Worm (Caenorhabditis elegans) whole organism, L2 larva: Measurements from ENCODE around the gene eri-5.

Experiments
- C34F6.9 ChIP-seq: fragments of 150-350 bp; optimal IDR thresholded peaks from 2 replicates; lab custom pipeline; 2014; ENCODE audit warnings: missing biosample characterization, missing genetic modification characterization
- F13H6.1 ChIP-seq: sonication (generic microtip); optimal IDR thresholded peaks from 2 replicates; lab custom pipeline; 2016; ENCODE audit warnings: missing genetic modification characterization, missing compliant biosample characterization
- R02D3.7 ChIP-seq: fragments of 150-350 bp; optimal IDR thresholded peaks from 2 replicates; lab custom pipeline; 2014; ENCODE audit warnings: missing biosample characterization, missing genetic modification characterization
- Y55F3AM.14 ChIP-seq: fragments of 200-800 bp; sonication (Bioruptor generic); optimal IDR thresholded peaks from 2 replicates; lab custom pipeline; 2018; ENCODE audit warnings: mild to moderate bottlenecking, missing genetic modification characterization, missing compliant biosample characterization
- ZK546.5 ChIP-seq: sonication (generic microtip); optimal IDR thresholded peaks from 2 replicates; lab custom pipeline; 2017; ENCODE audit warnings: missing biosample characterization, missing genetic modification characterization
- alr-1 ChIP-seq: fragments of 150-350 bp; optimal IDR thresholded peaks from 2 replicates; lab custom pipeline; 2014; ENCODE audit warnings: missing biosample characterization, missing genetic modification characterization
- aly-2 ChIP-seq: fragments of 150-350 bp; optimal IDR thresholded peaks from 2 replicates; lab custom pipeline; 2014; ENCODE audit warnings: missing biosample characterization, missing genetic modification characterization
- ama-1 ChIP-seq: fragments of 150-350 bp; optimal IDR thresholded peaks from 2 replicates; lab custom pipeline; 2018; ENCODE audit warnings: inconsistent platforms
- blmp-1 ChIP-seq: sonication (generic microtip); optimal IDR thresholded peaks from 2 replicates; lab custom pipeline; 2017; ENCODE audit warnings: missing genetic modification characterization, mild to moderate bottlenecking, missing compliant biosample characterization, antibody characterized with exemption, moderate library complexity; ENCODE audit not compliant: insufficient read depth
- ceh-82 ChIP-seq: fragments of 150-350 bp; optimal IDR thresholded peaks from 2 replicates; lab custom pipeline; 2014; ENCODE audit warnings: missing biosample characterization, missing genetic modification characterization
- crh-2 ChIP-seq: sonication (generic microtip); optimal IDR thresholded peaks from 2 replicates; lab custom pipeline; 2017; ENCODE audit warnings: missing biosample characterization, missing genetic modification characterization
- dmd-4 ChIP-seq: sonication (generic microtip); optimal IDR thresholded peaks from 2 replicates; lab custom pipeline; 2017; ENCODE audit warnings: missing biosample characterization, missing genetic modification characterization
- egl-27 ChIP-seq: sonication (generic microtip); optimal IDR thresholded peaks from 3 replicates; lab custom pipeline; 2017; ENCODE audit warnings: missing biosample characterization, missing genetic modification reagents, missing genetic modification characterization
- elt-1 ChIP-seq: fragments of 150-350 bp; optimal IDR thresholded peaks from 2 replicates; lab custom pipeline; 2014; ENCODE audit warnings: missing biosample characterization, missing genetic modification characterization
- elt-3 ChIP-seq: sonication (generic microtip); optimal IDR thresholded peaks from 2 replicates; lab custom pipeline; 2017; ENCODE audit warnings: missing biosample characterization, missing genetic modification characterization
- fos-1 ChIP-seq: fragments of 150-350 bp; optimal IDR thresholded peaks from 2 replicates; lab custom pipeline; 2014; ENCODE audit warnings: missing biosample characterization, missing genetic modification characterization
- gmeb-1 ChIP-seq: fragments of 150-350 bp; optimal IDR thresholded peaks from 2 replicates; lab custom pipeline; 2014; ENCODE audit warnings: missing biosample characterization, missing genetic modification characterization
- lin-11 ChIP-seq: fragments of 150-350 bp; sonication (generic microtip); optimal IDR thresholded peaks from 2 replicates; lab custom pipeline; 2014; ENCODE audit warnings: missing biosample characterization, missing genetic modification characterization, inconsistent platforms, mixed read lengths
- lin-13 ChIP-seq: fragments of 150-350 bp; optimal IDR thresholded peaks from 2 replicates; lab custom pipeline; 2014; ENCODE audit warnings: missing biosample characterization, missing genetic modification reagents, missing genetic modification characterization
- lin-39 ChIP-seq: fragments of 150-350 bp; optimal IDR thresholded peaks from 2 replicates; lab custom pipeline; 2014; ENCODE audit warnings: missing biosample characterization, missing genetic modification reagents, missing genetic modification characterization
- lsy-2 ChIP-seq, 2 experiments: fragments of 150-350 bp in 1 of 2; sonication (generic microtip) in 1 of 2; optimal IDR thresholded peaks; 2 replicates each; lab custom pipeline; 2014 to 2017; ENCODE audit warnings: missing biosample characterization in 2 of 2, missing genetic modification characterization in 2 of 2
- mab-5 ChIP-seq: fragments of 150-350 bp; optimal IDR thresholded peaks from 2 replicates; lab custom pipeline; 2014; ENCODE audit warnings: missing biosample characterization, missing genetic modification characterization
- mbf-1 ChIP-seq: sonication (generic microtip); optimal IDR thresholded peaks from 2 replicates; lab custom pipeline; 2017; ENCODE audit warnings: missing biosample characterization, missing genetic modification characterization
- mdl-1 ChIP-seq, 2 experiments: fragments of 150-350 bp in 1 of 2; sonication (generic microtip) in 1 of 2; optimal IDR thresholded peaks; 2 replicates each; lab custom pipeline; 2017; ENCODE audit warnings: missing biosample characterization in 2 of 2, missing genetic modification characterization in 2 of 2
- nhr-10 ChIP-seq: sonication (generic microtip); optimal IDR thresholded peaks from 2 replicates; lab custom pipeline; 2017; ENCODE audit warnings: missing biosample characterization, missing genetic modification characterization
- nhr-11 ChIP-seq: fragments of 150-350 bp; optimal IDR thresholded peaks from 2 replicates; lab custom pipeline; 2014; ENCODE audit warnings: missing biosample characterization, missing genetic modification characterization
- nhr-12 ChIP-seq: fragments of 150-350 bp; optimal IDR thresholded peaks from 2 replicates; lab custom pipeline; 2014; ENCODE audit warnings: missing biosample characterization, missing genetic modification characterization
- nhr-129 ChIP-seq: fragments of 150-350 bp; optimal IDR thresholded peaks from 2 replicates; lab custom pipeline; 2014; ENCODE audit warnings: missing biosample characterization, missing genetic modification characterization
- nhr-21 ChIP-seq: fragments of 150-350 bp; optimal IDR thresholded peaks from 2 replicates; lab custom pipeline; 2014; ENCODE audit warnings: missing biosample characterization, missing genetic modification characterization
- nhr-23 ChIP-seq: fragments of 150-350 bp; optimal IDR thresholded peaks from 2 replicates; lab custom pipeline; 2014; ENCODE audit warnings: missing biosample characterization, missing genetic modification reagents, missing genetic modification characterization
- nhr-237 ChIP-seq: fragments of 150-350 bp; optimal IDR thresholded peaks from 2 replicates; lab custom pipeline; 2014; ENCODE audit warnings: missing biosample characterization, missing genetic modification characterization
- nhr-25 ChIP-seq: fragments of 150-350 bp; sonication (generic microtip); optimal IDR thresholded peaks from 3 replicates; lab custom pipeline; 2014; ENCODE audit warnings: missing biosample characterization, missing genetic modification characterization
- nhr-6 ChIP-seq: fragments of 150-350 bp; optimal IDR thresholded peaks from 2 replicates; lab custom pipeline; 2014; ENCODE audit warnings: missing biosample characterization, missing genetic modification characterization
- nhr-77 ChIP-seq: fragments of 150-350 bp; optimal IDR thresholded peaks from 2 replicates; lab custom pipeline; 2014; ENCODE audit warnings: missing biosample characterization, missing genetic modification characterization
- peb-1 ChIP-seq: fragments of 150-350 bp; optimal IDR thresholded peaks from 2 replicates; lab custom pipeline; 2014; ENCODE audit warnings: missing biosample characterization, missing genetic modification characterization
- sem-4 ChIP-seq: fragments of 150-350 bp; optimal IDR thresholded peaks from 2 replicates; lab custom pipeline; 2014; ENCODE audit warnings: missing biosample characterization, missing genetic modification reagents, missing genetic modification characterization
- skn-1 ChIP-seq: sonication (generic microtip); optimal IDR thresholded peaks from 2 replicates; lab custom pipeline; 2017; ENCODE audit warnings: missing biosample characterization, missing genetic modification characterization
- sma-3 ChIP-seq: sonication (generic microtip); optimal IDR thresholded peaks from 2 replicates; lab custom pipeline; 2016; ENCODE audit warnings: missing genetic modification reagents, missing genetic modification characterization, missing compliant biosample characterization
- sma-9 ChIP-seq, 2 experiments: fragments of 150-350 bp in 1 of 2; sonication (generic microtip) in 1 of 2; optimal IDR thresholded peaks; 2 replicates each; lab custom pipeline; 2014 to 2016; ENCODE audit warnings: missing genetic modification characterization in 2 of 2, mild to moderate bottlenecking in 1 of 2, missing biosample characterization in 1 of 2, missing compliant biosample characterization in 1 of 2, missing genetic modification reagents in 1 of 2, moderate library complexity in 1 of 2
- unc-39 ChIP-seq: fragments of 150-350 bp; optimal IDR thresholded peaks from 2 replicates; lab custom pipeline; 2014; ENCODE audit warnings: missing biosample characterization, missing genetic modification characterization
- unc-55 ChIP-seq: fragments of 150-350 bp; sonication (generic microtip); optimal IDR thresholded peaks from 3 replicates; lab custom pipeline; 2014; ENCODE audit warnings: missing biosample characterization, missing genetic modification reagents, missing genetic modification characterization
- unc-62 ChIP-seq: fragments of 150-350 bp; optimal IDR thresholded peaks from 2 replicates; lab custom pipeline; 2014; ENCODE audit warnings: missing biosample characterization, missing genetic modification reagents, missing genetic modification characterization
- zag-1 ChIP-seq: fragments of 150-350 bp; optimal IDR thresholded peaks from 2 replicates; lab custom pipeline; 2014; ENCODE audit warnings: missing biosample characterization, missing genetic modification characterization
- ztf-1 ChIP-seq: fragments of 200-800 bp; sonication (Bioruptor generic); conservative IDR thresholded peaks from 2 replicates; pipeline ENCODE4 v1.3.6; 2022; ENCODE audit warnings: missing genetic modification characterization, missing compliant biosample characterization
- ztf-11 ChIP-seq: sonication (generic microtip); optimal IDR thresholded peaks from 2 replicates; lab custom pipeline; 2017; ENCODE audit warnings: missing biosample characterization, missing genetic modification characterization
- ztf-4 ChIP-seq: fragments of 150-350 bp; optimal IDR thresholded peaks from 2 replicates; lab custom pipeline; 2014; ENCODE audit warnings: missing biosample characterization, missing genetic modification characterization

The eri-5 gene

ce11 chrIV:2387970-2388705 is 2.5 kb upstream of the eri-5 start, which contains the start of gene sec-61.B:
sec-61.B (minus strand) TSS chrIV:2388675.
- TF ChIP-seq ama-1 (lab: Kevin White, UChicago) (no peak), mbf-1 (tag; lab: Kevin White, UChicago) (no peak), skn-1 (tag; lab: Kevin White, UChicago) (no peak), nhr-12 (tag; lab: Kevin White, UChicago) (no peak), Y55F3AM.14 (GFP tag; lab: Kevin White, UChicago) (peak; percentile 16), ztf-4 (tag; lab: Kevin White, UChicago) (no peak), sma-9 (GFP tag; optimal IDR thresholded peaks at IDR 0.05; lab: Kevin White, UChicago) (no peak), sma-9 (tag; optimal IDR thresholded peaks at IDR 0.05; lab: Kevin White, UChicago) (no peak), fos-1 (tag; lab: Kevin White, UChicago) (peak; percentile 25), nhr-21 (tag; lab: Kevin White, UChicago) (peak; percentile 36), lsy-2 (tag; optimal IDR thresholded peaks at IDR 0.05; lab: Kevin White, UChicago) (peak in 1 of 2 experiments; percentile 49), peb-1 (tag; lab: Kevin White, UChicago) (no peak), sma-3 (GFP tag; lab: Kevin White, UChicago) (peak; percentile 10), sem-4 (tag; lab: Kevin White, UChicago) (no peak), nhr-25 (tag; lab: Kevin White, UChicago) (no peak), lin-13 (GFP tag; lab: Kevin White, UChicago) (peak; percentile 26)

ce11 chrIV:2388949-2389495 is 1.6 kb upstream of the eri-5 start, which contains the start of gene trap-3:
trap-3 (plus strand) TSS chrIV:2389445.
- TF ChIP-seq nhr-6 (peak; percentile 87), crh-2 (peak; percentile 98), Y55F3AM.14 (GFP tag; lab: Kevin White, UChicago) (peak; percentile 91), nhr-77 (tag; lab: Kevin White, UChicago) (peak; percentile 26), blmp-1 (peak; percentile 90), ZK546.5 (tag; lab: Kevin White, UChicago) (peak; percentile 67), egl-27 (peak; percentile 86), unc-62 (no peak), elt-1 (tag; lab: Kevin White, UChicago) (no peak), lin-11 (peak; percentile 95), elt-3 (no peak), F13H6.1 (tag; lab: Kevin White, UChicago) (peak; percentile 97), lin-39 (tag; lab: Kevin White, UChicago) (peak; percentile 26), nhr-11 (tag; lab: Kevin White, UChicago) (peak; percentile 27), R02D3.7 (tag; lab: Kevin White, UChicago) (peak; percentile 44), mbf-1 (tag; lab: Kevin White, UChicago) (no peak), fos-1 (tag; lab: Kevin White, UChicago) (peak; percentile 84), nhr-12 (tag; lab: Kevin White, UChicago) (peak; percentile 54), nhr-237 (tag; lab: Kevin White, UChicago) (peak; percentile 8), nhr-10 (tag; lab: Kevin White, UChicago) (peak; percentile 86), ztf-4 (tag; lab: Kevin White, UChicago) (peak; percentile 85), ztf-11 (tag; lab: Kevin White, UChicago) (peak; percentile 12), peb-1 (tag; lab: Kevin White, UChicago) (no peak), unc-55 (GFP tag; lab: Kevin White, UChicago) (peak; percentile 97), mdl-1 (tag; optimal IDR thresholded peaks at IDR 0.05; lab: Kevin White, UChicago) (peak; percentile 56 to 86), sma-9 (GFP tag; optimal IDR thresholded peaks at IDR 0.05; lab: Kevin White, UChicago) (peak; percentile 89), sma-9 (tag; optimal IDR thresholded peaks at IDR 0.05; lab: Kevin White, UChicago) (no peak), ztf-1 (no peak), unc-39 (tag; lab: Kevin White, UChicago) (no peak), ama-1 (lab: Kevin White, UChicago) (no peak), nhr-25 (tag; lab: Kevin White, UChicago) (peak; percentile 97), ceh-82 (tag; lab: Kevin White, UChicago) (peak; percentile 79), C34F6.9 (peak; percentile 94), sma-3 (GFP tag; lab: Kevin White, UChicago) (peak; percentile 98), dmd-4 (tag; lab: Kevin White, UChicago) (no peak), lsy-2 (tag; optimal IDR thresholded peaks at IDR 0.05; lab: Kevin White, UChicago) (peak; percentile 92 to 97), skn-1 (tag; lab: Kevin White, UChicago) (peak; percentile 29), nhr-23 (tag; lab: Kevin White, UChicago) (no peak), aly-2 (tag; lab: Kevin White, UChicago) (no peak), lin-13 (GFP tag; lab: Kevin White, UChicago) (peak; percentile 96), mab-5 (tag; lab: Kevin White, UChicago) (peak; percentile 54), zag-1 (tag; lab: Kevin White, UChicago) (peak; percentile 89), alr-1 (tag; lab: Kevin White, UChicago) (no peak), nhr-21 (tag; lab: Kevin White, UChicago) (peak; percentile 95), gmeb-1 (tag; lab: Kevin White, UChicago) (peak; percentile 89), nhr-129 (tag; lab: Kevin White, UChicago) (peak; percentile 95), sem-4 (tag; lab: Kevin White, UChicago) (peak; percentile 73)
